Fruit fly (Drosophila melanogaster): ENCODE measurements around the gene fh.

DNA sequence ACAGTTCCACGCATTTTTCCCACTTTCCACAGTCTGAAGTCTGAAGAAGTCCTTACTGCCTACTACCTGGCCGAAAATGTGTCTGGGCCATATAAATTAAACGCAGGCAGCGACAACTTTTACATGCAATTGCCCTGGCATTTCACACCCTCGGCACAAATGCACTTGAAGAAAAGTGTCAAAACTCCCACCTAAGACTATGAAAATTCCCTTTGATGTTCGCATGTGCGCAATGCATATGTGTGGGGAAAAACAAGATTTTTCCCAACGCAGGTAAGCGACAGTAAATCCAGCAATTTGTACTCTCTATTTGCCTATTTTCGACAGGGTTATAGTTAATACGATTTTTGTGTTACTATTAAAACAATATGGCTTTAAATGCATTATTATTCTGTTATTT is 19.4 kb downstream of the fh start:
- TF ChIP-seq pan (optimal IDR thresholded peaks at IDR 0.05): no peak
- TF ChIP-seq psq (optimal IDR thresholded peaks at IDR 0.05): no peak
- no peak for TF ChIP-seq CG8478 (optimal IDR thresholded peaks at IDR 0.05)
- no peak for TF ChIP-seq usp (GFP tag; optimal IDR thresholded peaks at IDR 0.05)
